Worm (Caenorhabditis elegans) whole organism, L3 larva: ENCODE results near the gene K11D12.14.

Source experiments
- R02D3.7 ChIP-seq: fragments of 150-350 bp; optimal IDR thresholded peaks from 2 replicates; lab custom pipeline; 2014; ENCODE audit warnings: missing biosample characterization, missing genetic modification characterization
- ZK546.5 ChIP-seq: sonication (generic microtip); optimal IDR thresholded peaks from 2 replicates; lab custom pipeline; 2017; ENCODE audit warnings: missing biosample characterization, missing genetic modification characterization
- ama-1 ChIP-seq: fragments of 150-350 bp; optimal IDR thresholded peaks from 2 replicates; lab custom pipeline; 2018
- ceh-28 ChIP-seq: fragments of 150-350 bp; optimal IDR thresholded peaks from 2 replicates; lab custom pipeline; 2014; ENCODE audit warnings: missing biosample characterization, missing genetic modification reagents, missing genetic modification characterization
- ceh-82 ChIP-seq: fragments of 150-350 bp; optimal IDR thresholded peaks from 2 replicates; lab custom pipeline; 2014; ENCODE audit warnings: missing biosample characterization, missing genetic modification characterization
- ceh-9 ChIP-seq: sonication (generic microtip); optimal IDR thresholded peaks from 2 replicates; lab custom pipeline; 2018; ENCODE audit warnings: missing biosample characterization, missing genetic modification characterization
- egl-27 ChIP-seq: sonication (generic microtip); optimal IDR thresholded peaks from 4 replicates; lab custom pipeline; 2017; ENCODE audit warnings: missing biosample characterization, missing genetic modification reagents, missing genetic modification characterization
- egl-5 ChIP-seq: fragments of 150-350 bp; optimal IDR thresholded peaks from 2 replicates; lab custom pipeline; 2017; ENCODE audit warnings: missing biosample characterization, missing genetic modification reagents, missing genetic modification characterization, inconsistent platforms
- elt-2 ChIP-seq: sonication (generic microtip); optimal IDR thresholded peaks from 2 replicates; lab custom pipeline; 2016; ENCODE audit warnings: missing genetic modification reagents, mild to moderate bottlenecking, missing genetic modification characterization, missing compliant biosample characterization
- elt-3 ChIP-seq, 3 experiments: fragments of 150-350 bp in 1 of 3; sonication (generic microtip) in 2 of 3; optimal IDR thresholded peaks; 2 replicates in 2 of 3; 4 replicates in 1 of 3; lab custom pipeline; 2014 to 2017; ENCODE audit warnings: missing biosample characterization in 3 of 3, missing genetic modification characterization in 3 of 3
- eor-1 ChIP-seq, 2 experiments: fragments of 150-350 bp; optimal IDR thresholded peaks; 2 replicates each; lab custom pipeline; 2014 to 2018; ENCODE audit warnings: missing biosample characterization in 2 of 2, missing genetic modification characterization in 2 of 2
- fkh-10 ChIP-seq: sonication (generic microtip); optimal IDR thresholded peaks from 2 replicates; lab custom pipeline; 2017; ENCODE audit warnings: missing biosample characterization, missing genetic modification reagents, missing genetic modification characterization
- fos-1 ChIP-seq: fragments of 150-350 bp; optimal IDR thresholded peaks from 2 replicates; lab custom pipeline; 2014; ENCODE audit warnings: missing biosample characterization, missing genetic modification characterization
- hmg-11 ChIP-seq: sonication (generic microtip); optimal IDR thresholded peaks from 2 replicates; lab custom pipeline; 2016; ENCODE audit warnings: missing genetic modification characterization, missing compliant biosample characterization
- jun-1 ChIP-seq: fragments of 150-350 bp; optimal IDR thresholded peaks from 2 replicates; lab custom pipeline; 2014; ENCODE audit warnings: missing biosample characterization, missing genetic modification reagents, missing genetic modification characterization
- lin-15B ChIP-seq: fragments of 150-350 bp; optimal IDR thresholded peaks from 2 replicates; lab custom pipeline; 2014; ENCODE audit warnings: missing biosample characterization, missing genetic modification characterization
- lin-39 ChIP-seq: fragments of 150-350 bp; optimal IDR thresholded peaks from 2 replicates; lab custom pipeline; 2018; ENCODE audit warnings: missing biosample characterization, missing genetic modification reagents, missing genetic modification characterization
- lsy-12 ChIP-seq: sonication (generic microtip); optimal IDR thresholded peaks from 2 replicates; lab custom pipeline; 2016; ENCODE audit warnings: mild to moderate bottlenecking, missing genetic modification characterization, missing compliant biosample characterization
- mdl-1 ChIP-seq: fragments of 150-350 bp; optimal IDR thresholded peaks from 2 replicates; lab custom pipeline; 2014; ENCODE audit warnings: missing biosample characterization, missing genetic modification characterization
- mml-1 ChIP-seq: fragments of 150-350 bp; sonication (generic microtip); optimal IDR thresholded peaks from 3 replicates; lab custom pipeline; 2014; ENCODE audit warnings: missing biosample characterization, missing genetic modification characterization
- nfya-1 ChIP-seq: sonication (generic microtip); optimal IDR thresholded peaks from 2 replicates; lab custom pipeline; 2017; ENCODE audit warnings: missing genetic modification characterization, mild to moderate bottlenecking, missing compliant biosample characterization, antibody characterized with exemption, moderate library complexity; ENCODE audit not compliant: insufficient read depth
- nhr-11 ChIP-seq: fragments of 150-350 bp; optimal IDR thresholded peaks from 2 replicates; lab custom pipeline; 2014; ENCODE audit warnings: missing biosample characterization, missing genetic modification characterization
- nhr-12 ChIP-seq: fragments of 150-350 bp; optimal IDR thresholded peaks from 2 replicates; lab custom pipeline; 2014; ENCODE audit warnings: missing biosample characterization, missing genetic modification characterization
- nhr-23 ChIP-seq: fragments of 150-350 bp; optimal IDR thresholded peaks from 2 replicates; lab custom pipeline; 2014; ENCODE audit warnings: missing biosample characterization, missing genetic modification reagents, missing genetic modification characterization
- nhr-237 ChIP-seq: fragments of 150-350 bp; optimal IDR thresholded peaks from 2 replicates; lab custom pipeline; 2014; ENCODE audit warnings: missing biosample characterization, missing genetic modification characterization
- nhr-25 ChIP-seq: sonication (generic microtip); optimal IDR thresholded peaks from 2 replicates; lab custom pipeline; 2017; ENCODE audit warnings: missing biosample characterization, missing genetic modification characterization
- nhr-28 ChIP-seq: fragments of 150-350 bp; optimal IDR thresholded peaks from 2 replicates; lab custom pipeline; 2014; ENCODE audit warnings: missing biosample characterization, missing genetic modification characterization
- nhr-43 ChIP-seq: sonication (generic microtip); optimal IDR thresholded peaks from 2 replicates; lab custom pipeline; 2016; ENCODE audit warnings: mild to moderate bottlenecking, missing genetic modification characterization, missing compliant biosample characterization; ENCODE audit not compliant: poor library complexity, severe bottlenecking
- nhr-67 ChIP-seq: fragments of 150-350 bp; optimal IDR thresholded peaks from 2 replicates; lab custom pipeline; 2014; ENCODE audit warnings: missing biosample characterization, missing genetic modification characterization
- nhr-77 ChIP-seq: fragments of 150-350 bp; optimal IDR thresholded peaks from 2 replicates; lab custom pipeline; 2014; ENCODE audit warnings: missing biosample characterization, missing genetic modification characterization
- pha-4 ChIP-seq: fragments of 150-350 bp; optimal IDR thresholded peaks from 2 replicates; lab custom pipeline; 2014; ENCODE audit warnings: missing biosample characterization, missing genetic modification reagents, missing genetic modification characterization
- pqm-1 ChIP-seq: fragments of 150-350 bp; optimal IDR thresholded peaks from 2 replicates; lab custom pipeline; 2017; ENCODE audit warnings: missing biosample characterization, missing genetic modification characterization, inconsistent platforms
- snpc-4 ChIP-seq: fragments of 150-350 bp; optimal IDR thresholded peaks from 2 replicates; lab custom pipeline; 2014; ENCODE audit warnings: missing biosample characterization, missing genetic modification characterization
- tbx-2 ChIP-seq: sonication (generic microtip); optimal IDR thresholded peaks from 2 replicates; lab custom pipeline; 2016; ENCODE audit warnings: mild to moderate bottlenecking, missing genetic modification characterization, missing compliant biosample characterization
- unc-39 ChIP-seq: sonication (generic microtip); optimal IDR thresholded peaks from 4 replicates; lab custom pipeline; 2017; ENCODE audit warnings: missing biosample characterization, missing genetic modification characterization
- unc-62 ChIP-seq: fragments of 150-350 bp; sonication (generic microtip); optimal IDR thresholded peaks from 4 replicates; lab custom pipeline; 2014; ENCODE audit warnings: missing biosample characterization, missing genetic modification reagents, missing genetic modification characterization
- zag-1 ChIP-seq: fragments of 150-350 bp; optimal IDR thresholded peaks from 2 replicates; lab custom pipeline; 2014; ENCODE audit warnings: missing biosample characterization, missing genetic modification characterization
- ztf-11 ChIP-seq: fragments of 150-350 bp; optimal IDR thresholded peaks from 2 replicates; lab custom pipeline; 2014; ENCODE audit warnings: missing biosample characterization, missing genetic modification characterization
- ztf-4 ChIP-seq: fragments of 150-350 bp; optimal IDR thresholded peaks from 2 replicates; lab custom pipeline; 2014; ENCODE audit warnings: missing biosample characterization, missing genetic modification characterization

The K11D12.14 gene

ce11 chrV:5046558-5046957 is 2.9 kb upstream of the K11D12.14 start:
- no peak for TF ChIP-seq fos-1 (tag; lab: Kevin White, UChicago)
- TF ChIP-seq ztf-11, result no peak
- no peak for TF ChIP-seq ama-1
- no peak for TF ChIP-seq egl-27
- no peak for TF ChIP-seq unc-62 (GFP tag; lab: Kevin White, UChicago)
- TF ChIP-seq hmg-11, result no peak
- TF ChIP-seq elt-3 (tag; optimal IDR thresholded peaks at IDR 0.05; lab: Kevin White, UChicago), result no peak
- TF ChIP-seq unc-39 (tag; lab: Kevin White, UChicago), result no peak
- TF ChIP-seq, all 47 proteins: peak for 0

DNA sequence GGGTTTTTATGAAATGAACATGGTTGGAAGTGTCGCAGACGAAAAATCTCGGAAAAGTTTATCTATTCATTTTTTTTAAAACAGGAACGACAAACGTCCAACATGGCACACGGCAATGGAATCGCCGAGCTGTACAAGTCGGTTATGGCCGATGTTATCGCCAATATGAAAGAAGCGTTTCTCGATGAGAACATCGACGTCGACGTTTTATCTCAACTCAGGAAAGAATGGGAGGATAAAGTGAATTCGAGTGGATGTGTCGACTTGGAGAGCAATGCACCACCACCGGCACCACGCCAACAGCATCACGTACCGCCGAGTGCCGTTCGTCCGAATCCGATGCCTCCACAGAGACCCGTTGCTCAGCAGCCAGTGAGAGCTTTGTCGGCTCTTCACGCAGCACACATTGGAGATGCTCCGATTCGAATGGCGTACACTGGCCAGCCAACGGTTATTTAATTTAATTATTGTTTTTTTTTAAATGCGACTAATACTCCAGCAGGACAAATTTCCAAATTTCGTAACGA is 700 bp downstream of the K11D12.14 start:
- TF ChIP-seq eor-1 (tag; optimal IDR thresholded peaks at IDR 0.05; lab: Kevin White, UChicago) (no peak), ztf-11 (no peak), nhr-12 (tag; lab: Kevin White, UChicago) (no peak), ztf-4 (tag; lab: Kevin White, UChicago) (no peak), unc-62 (GFP tag; lab: Kevin White, UChicago) (no peak), mml-1 (no peak), egl-5 (no peak), nhr-25 (tag; lab: Kevin White, UChicago) (no peak), ceh-9 (no peak), nhr-77 (tag; lab: Kevin White, UChicago) (no peak), lsy-12 (tag; lab: Kevin White, UChicago) (no peak), nhr-237 (no peak), snpc-4 (no peak)

- no peak for TF ChIP-seq ceh-28 (tag; lab: Kevin White, UChicago)
- TF ChIP-seq ZK546.5 (tag; lab: Kevin White, UChicago), result no peak
- no peak for TF ChIP-seq snpc-4
- no peak for TF ChIP-seq ceh-9
- TF ChIP-seq hmg-11, result no peak
- TF ChIP-seq nhr-237, result no peak
- TF ChIP-seq nhr-77 (tag; lab: Kevin White, UChicago), result no peak
Measured at ce11 chrV:5052233-5052632, 2.8 kb downstream of the K11D12.14 start, which contains the start of gene K11D12.12. K11D12.12 (plus strand) TSS chrV:5052261.

ce11 chrV:5053335-5053734 is 3.9 kb downstream of the K11D12.14 start, which contains the start of gene cwp-4:
cwp-4 (plus strand) TSS chrV:5053635.
- TF ChIP-seq hmg-11 (no peak), fkh-10 (no peak), ZK546.5 (tag; lab: Kevin White, UChicago) (no peak), tbx-2 (tag; lab: Kevin White, UChicago) (no peak), jun-1 (tag; lab: Kevin White, UChicago) (no peak), nhr-43 (no peak), lin-15B (tag; lab: Kevin White, UChicago) (no peak), nhr-12 (tag; lab: Kevin White, UChicago) (no peak), zag-1 (tag; lab: Kevin White, UChicago) (no peak), unc-62 (GFP tag; lab: Kevin White, UChicago) (no peak), nhr-28 (no peak), nhr-67 (tag; lab: Kevin White, UChicago) (no peak)
- TF ChIP-seq, all 47 proteins: peak for 0

ce11 chrV:5064761-5065421 is 15.5 kb downstream of the K11D12.14 start, which contains the start of gene mlk-1:
mlk-1 (minus strand) TSS chrV:5064811.
- TF ChIP-seq egl-27 (peak; percentile 83), R02D3.7 (tag; lab: Kevin White, UChicago) (no peak), pqm-1 (tag; lab: Kevin White, UChicago) (peak; percentile 16), lin-39 (peak; percentile 68), lsy-12 (tag; lab: Kevin White, UChicago) (peak; percentile 5), snpc-4 (peak; percentile 25), jun-1 (tag; lab: Kevin White, UChicago) (peak; percentile 38), elt-2 (tag; lab: Kevin White, UChicago) (peak; percentile 54), nfya-1 (tag; lab: Kevin White, UChicago) (peak; percentile 76), fkh-10 (peak; percentile 89), nhr-23 (tag; lab: Kevin White, UChicago) (peak; percentile 48), ztf-4 (tag; lab: Kevin White, UChicago) (no peak), hmg-11 (peak; percentile 89), nhr-77 (tag; lab: Kevin White, UChicago) (no peak), nhr-25 (tag; lab: Kevin White, UChicago) (peak; percentile 39), ceh-82 (tag; lab: Kevin White, UChicago) (no peak), ama-1 (peak; percentile 26), mdl-1 (peak; percentile 30), lin-15B (tag; lab: Kevin White, UChicago) (peak; percentile 44), nhr-43 (peak; percentile 36), ceh-28 (tag; lab: Kevin White, UChicago) (peak; percentile 37), pha-4 (peak; percentile 69), nhr-11 (tag; lab: Kevin White, UChicago) (peak; percentile 66), ztf-11 (no peak)
- TF ChIP-seq, all 47 proteins: peak for 19
